Worm (Caenorhabditis elegans): ENCODE data around the gene msi-1.

DNA sequence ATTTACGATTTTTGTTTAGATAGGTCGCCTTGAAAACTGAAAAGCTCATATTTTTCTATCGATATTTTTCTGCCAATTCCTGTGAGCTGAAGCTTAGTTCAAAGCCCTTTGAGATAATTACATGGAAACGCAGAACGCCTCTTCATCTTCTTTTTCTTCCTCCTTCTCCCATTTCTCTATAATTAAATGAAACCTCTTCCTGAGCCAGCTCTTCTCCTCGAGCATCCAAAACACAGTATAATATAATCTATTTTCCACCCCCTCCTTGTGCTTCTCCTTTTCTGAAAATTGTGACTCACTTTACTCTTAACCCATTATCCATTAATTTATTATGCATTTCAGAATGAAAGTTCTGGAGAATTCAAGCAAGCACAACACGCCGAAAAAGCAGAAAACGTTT lies 19.9 kb downstream of the msi-1 start, which contains the start of gene F37A8.5:
- no peak for TF ChIP-seq nhr-12 (tag; optimal IDR thresholded peaks at IDR 0.05)
- TF ChIP-seq egl-27 (tag; optimal IDR thresholded peaks at IDR 0.05): no peak
- no peak for TF ChIP-seq nhr-237 (tag; optimal IDR thresholded peaks at IDR 0.05)
- TF ChIP-seq zag-1 (tag; optimal IDR thresholded peaks at IDR 0.05): no peak
- TF ChIP-seq ceh-82 (tag; optimal IDR thresholded peaks at IDR 0.05): no peak
- no peak for TF ChIP-seq nhr-129 (tag; optimal IDR thresholded peaks at IDR 0.05)
- no peak for TF ChIP-seq unc-62 (GFP tag; optimal IDR thresholded peaks at IDR 0.05)

All from whole organism, L2 larva.